Worm (Caenorhabditis elegans) whole organism, late embryonic: ENCODE results near the gene dach-1.

ENCODE experiments used
- ama-1 ChIP-seq: fragments of 150-350 bp; optimal IDR thresholded peaks from 2 replicates; lab custom pipeline; 2014
- npax-4 ChIP-seq: sonication (generic microtip); optimal IDR thresholded peaks from 2 replicates; lab custom pipeline; 2016; ENCODE audit warnings: missing genetic modification characterization, missing compliant biosample characterization
- pqm-1 ChIP-seq: sonication (generic microtip); optimal IDR thresholded peaks from 2 replicates; lab custom pipeline; 2016; ENCODE audit warnings: missing genetic modification characterization, missing compliant biosample characterization
- tbx-2 ChIP-seq: sonication (generic microtip); optimal IDR thresholded peaks from 2 replicates; lab custom pipeline; 2016; ENCODE audit warnings: missing genetic modification characterization, missing compliant biosample characterization

DNA sequence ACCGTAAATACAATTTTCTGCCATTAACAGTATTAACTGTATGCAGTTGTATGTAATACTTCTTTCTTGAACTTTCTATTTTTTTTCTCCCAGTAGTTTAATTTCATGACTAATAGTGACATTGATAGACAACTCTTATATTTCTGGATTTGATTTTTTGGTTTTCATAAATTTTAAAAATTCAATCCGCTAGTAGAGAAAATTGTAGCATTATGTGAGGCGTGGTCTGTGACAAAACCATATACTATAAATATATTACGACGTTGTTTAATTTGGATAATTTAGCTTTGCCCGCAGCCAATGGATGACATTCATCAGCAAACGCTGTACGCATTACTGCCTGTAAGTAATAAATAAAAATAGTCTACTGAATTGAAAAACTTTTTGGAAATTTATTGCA is 20.7 kb upstream of the dach-1 start, which contains the start of gene srx-64:
- TF ChIP-seq npax-4 (tag; lab: Kevin White, UChicago) (no peak), pqm-1 (tag; lab: Kevin White, UChicago) (no peak), tbx-2 (tag; lab: Kevin White, UChicago) (no peak), ama-1 (lab: Kevin White, UChicago) (no peak)
